Worm (Caenorhabditis elegans): ENCODE measurements around the gene mrps-18C.

ce11 chrIII:4984444-4985086, 49.2 kb downstream of the mrps-18C start, which contains the start of gene C27F2.7:
- TF ChIP-seq ama-1 (optimal IDR thresholded peaks at IDR 0.05), result no peak
- no peak for TF ChIP-seq nhr-237 (tag; optimal IDR thresholded peaks at IDR 0.05)
- peak; percentile 72 for TF ChIP-seq nfya-1 (tag; optimal IDR thresholded peaks at IDR 0.05; ENCODE audit: insufficient read depth)
- no peak for TF ChIP-seq nhr-77 (tag; optimal IDR thresholded peaks at IDR 0.05)
